Worm (Caenorhabditis elegans): ENCODE results near the gene ccpp-6.
A peak's percentile ranks its signal among the peaks of the same experiment; 100 is the strongest.

Gene ccpp-6

DNA sequence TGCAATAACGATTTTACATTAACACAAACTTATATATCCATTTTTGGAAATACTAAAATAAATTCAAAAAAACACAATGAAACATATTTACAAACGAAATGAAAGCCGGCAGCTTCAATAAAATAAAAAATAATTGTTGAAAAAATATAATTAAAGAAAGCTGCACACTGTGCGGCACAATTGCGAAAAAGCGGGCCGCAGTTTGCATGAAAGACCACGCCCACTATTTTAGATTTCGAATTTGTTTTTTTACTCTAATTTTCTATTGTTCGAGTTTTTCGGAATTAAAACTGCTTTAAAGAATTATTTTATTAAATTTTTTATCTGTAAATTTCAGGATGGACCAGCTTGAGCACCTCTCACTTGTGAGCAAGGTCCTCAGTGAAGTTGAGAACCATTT lies 12.1 kb upstream of the ccpp-6 start, which contains the start of gene mog-5 (continued):
- TF ChIP-seq eyg-1 (tag; optimal IDR thresholded peaks at IDR 0.05) (no peak), T23F11.4 (GFP tag; optimal IDR thresholded peaks at IDR 0.05) (no peak), ceh-22 (tag; optimal IDR thresholded peaks at IDR 0.05) (no peak), ceh-24 (tag; optimal IDR thresholded peaks at IDR 0.05) (no peak), gmeb-2 (tag; optimal IDR thresholded peaks at IDR 0.05) (no peak), mec-3 (tag; optimal IDR thresholded peaks at IDR 0.05; ENCODE audit: borderline replicate concordance) (no peak), C08G9.2 (tag; optimal IDR thresholded peaks at IDR 0.05) (no peak), ceh-6 (GFP tag; optimal IDR thresholded peaks at IDR 0.05) (no peak), rnt-1 (tag; optimal IDR thresholded peaks at IDR 0.05) (no peak), K02D7.2 (tag; optimal IDR thresholded peaks at IDR 0.05) (no peak), syd-9 (tag; optimal IDR thresholded peaks at IDR 0.05) (no peak), unc-86 (tag; optimal IDR thresholded peaks at IDR 0.05) (peak; percentile 26), pros-1 (tag; optimal IDR thresholded peaks at IDR 0.05) (no peak), pqm-1 (tag; optimal IDR thresholded peaks at IDR 0.05) (no peak), ceh-31 (tag; optimal IDR thresholded peaks at IDR 0.05) (peak; percentile 11), sdc-2 (tag; optimal IDR thresholded peaks at IDR 0.05) (no peak), ceh-19 (GFP tag; optimal IDR thresholded peaks at IDR 0.05) (no peak), madf-2 (tag; optimal IDR thresholded peaks at IDR 0.05) (no peak), ztf-16 (tag; optimal IDR thresholded peaks at IDR 0.05) (peak; percentile 30), pax-1 (tag; optimal IDR thresholded peaks at IDR 0.05) (no peak), ceh-18 (tag; optimal IDR thresholded peaks at IDR 0.05) (no peak), ttx-3 (tag; optimal IDR thresholded peaks at IDR 0.05) (peak; percentile 69), nhr-11 (tag; optimal IDR thresholded peaks at IDR 0.05) (no peak), ceh-30 (tag; optimal IDR thresholded peaks at IDR 0.05) (no peak), ceh-48 (tag; optimal IDR thresholded peaks at IDR 0.05) (no peak), odd-2 (tag; optimal IDR thresholded peaks at IDR 0.05) (peak; percentile 64), fkh-10 (GFP tag; optimal IDR thresholded peaks at IDR 0.05) (no peak), unc-42 (tag; optimal IDR thresholded peaks at IDR 0.05) (peak; percentile 65), ref-2 (tag; optimal IDR thresholded peaks at IDR 0.05) (peak; percentile 26), lin-11 (tag; optimal IDR thresholded peaks at IDR 0.05) (peak; percentile 36), hlh-30 (tag; optimal IDR thresholded peaks at IDR 0.05; ENCODE audit: insufficient read depth) (no peak), ceh-14 (tag; optimal IDR thresholded peaks at IDR 0.05) (peak; percentile 43), elt-4 (tag; optimal IDR thresholded peaks at IDR 0.05) (no peak), tbx-7 (tag; optimal IDR thresholded peaks at IDR 0.05) (no peak)

ce11 chrII:5398779-5399178 lies 11.7 kb upstream of the ccpp-6 start, which contains the start of gene fbxl-3:
TSS of gene fbxl-3 (minus strand) at chrII:5398902.
- TF ChIP-seq pqm-1 (tag; optimal IDR thresholded peaks at IDR 0.05) (no peak), unc-86 (tag; optimal IDR thresholded peaks at IDR 0.05) (no peak), Y22D7AL.16 (tag; optimal IDR thresholded peaks at IDR 0.05) (no peak), lim-6 (tag; optimal IDR thresholded peaks at IDR 0.05) (no peak), pax-1 (tag; optimal IDR thresholded peaks at IDR 0.05) (no peak), dmd-4 (tag; optimal IDR thresholded peaks at IDR 0.05; ENCODE audit: borderline replicate concordance) (no peak), hlh-6 (tag; optimal IDR thresholded peaks at IDR 0.05) (no peak), ceh-19 (GFP tag; optimal IDR thresholded peaks at IDR 0.05) (no peak), nfya-1 (tag; optimal IDR thresholded peaks at IDR 0.05) (no peak), pag-3 (tag; optimal IDR thresholded peaks at IDR 0.05; ENCODE audit: borderline replicate concordance) (no peak), elt-4 (tag; optimal IDR thresholded peaks at IDR 0.05) (no peak), eyg-1 (tag; optimal IDR thresholded peaks at IDR 0.05) (no peak), dve-1 (tag; optimal IDR thresholded peaks at IDR 0.05) (no peak), zip-5 (tag; optimal IDR thresholded peaks at IDR 0.05) (no peak), hlh-13 (GFP tag; optimal IDR thresholded peaks at IDR 0.05) (no peak), madf-2 (tag; optimal IDR thresholded peaks at IDR 0.05) (no peak), ceh-6 (GFP tag; optimal IDR thresholded peaks at IDR 0.05) (no peak), ceh-24 (tag; optimal IDR thresholded peaks at IDR 0.05) (no peak)

Measured in whole organism, late embryonic.